Worm (Caenorhabditis elegans) whole organism, late embryonic: ENCODE data around the gene apc-11.
A peak's percentile ranks its signal among the peaks of the same experiment; 100 is the strongest.

Source experiments
- ama-1 ChIP-seq: fragments of 150-350 bp; optimal IDR thresholded peaks from 2 replicates; lab custom pipeline; 2014
- ceh-34 ChIP-seq: sonication (generic microtip); optimal IDR thresholded peaks from 2 replicates; lab custom pipeline; 2016; ENCODE audit warnings: mild to moderate bottlenecking, missing genetic modification characterization, missing compliant biosample characterization
- ceh-45 ChIP-seq: fragments of 200-800 bp; sonication (Bioruptor generic); IDR thresholded peaks from 2 replicates; pipeline ENCODE4 v1.3.6; 2022; ENCODE audit warnings: missing genetic modification reagents, missing genetic modification characterization, missing compliant biosample characterization
- elt-2 ChIP-seq: sonication (generic microtip); optimal IDR thresholded peaks from 2 replicates; lab custom pipeline; 2016; ENCODE audit warnings: missing genetic modification reagents, missing genetic modification characterization, missing compliant biosample characterization
- gmeb-2 ChIP-seq: sonication (generic microtip); optimal IDR thresholded peaks from 2 replicates; lab custom pipeline; 2016; ENCODE audit warnings: missing genetic modification characterization, inconsistent platforms, missing compliant biosample characterization
- hlh-15 ChIP-seq: sonication (generic microtip); optimal IDR thresholded peaks from 2 replicates; lab custom pipeline; 2016; ENCODE audit warnings: missing genetic modification characterization, missing compliant biosample characterization
- lin-11 ChIP-seq: fragments of 200-800 bp; sonication (Bioruptor generic); optimal IDR thresholded peaks from 2 replicates; lab custom pipeline; 2018; ENCODE audit warnings: mild to moderate bottlenecking, missing genetic modification characterization, missing compliant biosample characterization
- nhr-11 ChIP-seq: fragments of 150-350 bp; optimal IDR thresholded peaks from 2 replicates; lab custom pipeline; 2014; ENCODE audit warnings: missing biosample characterization, missing genetic modification characterization
- pha-4 ChIP-seq: fragments of 150-350 bp; optimal IDR thresholded peaks from 2 replicates; lab custom pipeline; 2018; ENCODE audit warnings: missing biosample characterization, missing genetic modification reagents, missing genetic modification characterization
- pqm-1 ChIP-seq: sonication (generic microtip); optimal IDR thresholded peaks from 2 replicates; lab custom pipeline; 2016; ENCODE audit warnings: missing genetic modification characterization, missing compliant biosample characterization
- tbx-7 ChIP-seq: sonication (generic microtip); optimal IDR thresholded peaks from 2 replicates; lab custom pipeline; 2016; ENCODE audit warnings: missing genotype, missing genetic modification characterization, missing compliant biosample characterization
- unc-3 ChIP-seq, 2 experiments: fragments of 200-800 bp in 1 of 2; sonication (Bioruptor generic) in 1 of 2; sonication (generic microtip) in 1 of 2; conservative IDR thresholded peaks in 1 of 2; optimal IDR thresholded peaks in 1 of 2; 2 replicates each; pipeline versions ENCODE4 v1.3.6 to Lab custom; 2016 to 2022; ENCODE audit warnings: missing compliant biosample characterization in 2 of 2, missing genetic modification characterization in 2 of 2, missing genetic modification reagents in 1 of 2
- unc-55 ChIP-seq: sonication (generic microtip); optimal IDR thresholded peaks from 2 replicates; lab custom pipeline; 2017; ENCODE audit warnings: missing biosample characterization, missing genetic modification reagents, missing genetic modification characterization

ce11 chrIII:4552872-4553271 is 41.4 kb downstream of the apc-11 start:
- TF ChIP-seq ama-1 (no peak), elt-2 (peak; percentile 55), pha-4 (no peak), unc-55 (GFP tag; lab: Kevin White, UChicago) (no peak), tbx-7 (tag; lab: Kevin White, UChicago) (no peak), nhr-11 (tag; lab: Kevin White, UChicago) (no peak), ceh-45 (no peak), ceh-34 (no peak), lin-11 (no peak), unc-3 (GFP tag; conservative IDR thresholded peaks at IDR 0.05; lab: Robert Waterston, UW) (no peak), unc-3 (tag; optimal IDR thresholded peaks at IDR 0.05; lab: Kevin White, UChicago) (no peak), gmeb-2 (tag; lab: Kevin White, UChicago) (no peak), hlh-15 (tag; lab: Kevin White, UChicago) (no peak), pqm-1 (tag; lab: Kevin White, UChicago) (no peak)
